Fruit fly (Drosophila melanogaster): ENCODE measurements around the gene CG42788.
A peak's percentile ranks its signal among the peaks of the same experiment; 100 is the strongest.

Gene CG42788

dm6 chr3R:15146408-15147037, 14.8 kb upstream of the CG42788 start (continued):
- no peak for TF ChIP-seq Doc3 (GFP tag; IDR thresholded peaks at IDR 0.05; ENCODE audit: partially characterized antibody)
- no peak for TF ChIP-seq Camta (GFP tag; optimal IDR thresholded peaks at IDR 0.05)
- no peak for TF ChIP-seq CG4424 (GFP tag; optimal IDR thresholded peaks at IDR 0.05)
- no peak for TF ChIP-seq amos (GFP tag; IDR thresholded peaks at IDR 0.05; ENCODE audit: partially characterized antibody)
- TF ChIP-seq Taf1 (GFP tag; IDR thresholded peaks at IDR 0.05) = no peak
- no peak for TF ChIP-seq danr (GFP tag; IDR thresholded peaks at IDR 0.05)
- TF ChIP-seq CG6654 (GFP tag; optimal IDR thresholded peaks at IDR 0.05) = no peak
- TF ChIP-seq twi (tag; optimal IDR thresholded peaks at IDR 0.05) = no peak
- no peak for TF ChIP-seq mld (GFP tag; IDR thresholded peaks at IDR 0.05; ENCODE audit: partially characterized antibody)
- peak; percentile 20 for TF ChIP-seq stwl (tag; optimal IDR thresholded peaks at IDR 0.05)
- no peak for TF ChIP-seq CoRest (tag; optimal IDR thresholded peaks at IDR 0.05)
- TF ChIP-seq CG12299 (tag; optimal IDR thresholded peaks at IDR 0.05) = no peak
- TF ChIP-seq wek (GFP tag; optimal IDR thresholded peaks at IDR 0.05) = no peak
- peak; percentile 83 for TF ChIP-seq CTCF (GFP tag; optimal IDR thresholded peaks at IDR 0.05)
- TF ChIP-seq knrl (GFP tag; IDR thresholded peaks at IDR 0.05; ENCODE audit: partially characterized antibody) = no peak

- peak; percentile 51 for TF ChIP-seq CG4424 (GFP tag; optimal IDR thresholded peaks at IDR 0.05)
- TF ChIP-seq Hsf (GFP tag; optimal IDR thresholded peaks at IDR 0.05) = peak; percentile 29
- peak; percentile 37 for TF ChIP-seq CG8281 (tag; optimal IDR thresholded peaks at IDR 0.05)
- no peak for TF ChIP-seq CG3065 (GFP tag; optimal IDR thresholded peaks at IDR 0.05)
- TF ChIP-seq CG12391 (tag; optimal IDR thresholded peaks at IDR 0.05) = peak; percentile 51
- TF ChIP-seq CG2129 (GFP tag; IDR thresholded peaks at IDR 0.05; ENCODE audit: partially characterized antibody) = no peak
- TF ChIP-seq CG2199 (GFP tag; IDR thresholded peaks at IDR 0.05) = no peak
- no peak for TF ChIP-seq CG14965 (GFP tag; optimal IDR thresholded peaks at IDR 0.05; ENCODE audit: borderline replicate concordance)
- TF ChIP-seq CG17568 (GFP tag; optimal IDR thresholded peaks at IDR 0.05) = no peak
- TF ChIP-seq kay (GFP tag; optimal IDR thresholded peaks at IDR 0.05) = no peak
- no peak for TF ChIP-seq Mad (GFP tag; optimal IDR thresholded peaks at IDR 0.05)
- no peak for TF ChIP-seq lbe (GFP tag; optimal IDR thresholded peaks at IDR 0.05)
- TF ChIP-seq CG6854 (GFP tag; optimal IDR thresholded peaks at IDR 0.05) = no peak
- no peak for TF ChIP-seq CG13123 (GFP tag; optimal IDR thresholded peaks at IDR 0.05)
- TF ChIP-seq tna (GFP tag; IDR thresholded peaks at IDR 0.05; ENCODE audit: partially characterized antibody) = no peak
- TF ChIP-seq Atf-2 (GFP tag; optimal IDR thresholded peaks at IDR 0.05) = no peak
- TF ChIP-seq zfh2 (GFP tag; optimal IDR thresholded peaks at IDR 0.05) = no peak
- peak; percentile 68 for TF ChIP-seq CG17829 (tag; optimal IDR thresholded peaks at IDR 0.05)
- TF ChIP-seq C15 (GFP tag; IDR thresholded peaks at IDR 0.05) = no peak
- TF ChIP-seq CG15601 (tag; optimal IDR thresholded peaks at IDR 0.05) = peak; percentile 41
- TF ChIP-seq Hr39 (optimal IDR thresholded peaks at IDR 0.05) = no peak
- no peak for TF ChIP-seq Dad (GFP tag; optimal IDR thresholded peaks at IDR 0.05)
- TF ChIP-seq fd102C (GFP tag; optimal IDR thresholded peaks at IDR 0.05) = no peak
- TF ChIP-seq pros (GFP tag; optimal IDR thresholded peaks at IDR 0.05) = no peak
- peak; percentile 24; the same call in 1 of the 2 replicates for TF ChIP-seq esg (GFP tag; conservative IDR thresholded peaks at IDR 0.05)
- TF ChIP-seq crp (GFP tag; optimal IDR thresholded peaks at IDR 0.05) = no peak
- peak; percentile 59 for TF ChIP-seq phol (tag; optimal IDR thresholded peaks at IDR 0.05)
- TF ChIP-seq pum (GFP tag; optimal IDR thresholded peaks at IDR 0.05) = no peak
- TF ChIP-seq H2.0 (GFP tag; IDR thresholded peaks at IDR 0.05) = peak; percentile 48; the same call in 1 of the 2 replicates
- TF ChIP-seq CG4820 (GFP tag; optimal IDR thresholded peaks at IDR 0.05) = no peak
- TF ChIP-seq gem (tag; optimal IDR thresholded peaks at IDR 0.05) = peak; percentile 69
- TF ChIP-seq CG12219 (GFP tag; optimal IDR thresholded peaks at IDR 0.05) = peak; percentile 16
- no peak for TF ChIP-seq danr (GFP tag; IDR thresholded peaks at IDR 0.05)
- TF ChIP-seq Lhr (GFP tag; optimal IDR thresholded peaks at IDR 0.05) = no peak
- TF ChIP-seq CG9437 (GFP tag; optimal IDR thresholded peaks at IDR 0.05) = peak; percentile 7
- no peak for TF ChIP-seq Bteb2 (GFP tag; optimal IDR thresholded peaks at IDR 0.05)
- TF ChIP-seq CG9727 (GFP tag; optimal IDR thresholded peaks at IDR 0.05) = peak; percentile 46
These were observed 13.8 kb upstream of the CG42788 start for dm6 chr3R:15145491-15145890.
